Fruit fly (Drosophila melanogaster) whole organism, embryonic: ENCODE data around the gene Sp212.

Experiments used
- B-H2 ChIP-seq: fragments of 200-800 bp; sonication (Bioruptor generic); optimal IDR thresholded peaks from 2 replicates; lab custom pipeline; 2018; ENCODE audit warnings: missing biosample characterization, mild to moderate bottlenecking, missing genetic modification characterization
- C15 ChIP-seq: fragments of 200-800 bp; sonication (Bioruptor generic); IDR thresholded peaks from 3 replicates; pipeline ENCODE4 v1.3.6; 2022; ENCODE audit warnings: missing biosample characterization, missing genetic modification characterization
- CG12236 ChIP-seq: fragments of 200-800 bp; sonication (Bioruptor generic); optimal IDR thresholded peaks from 2 replicates; lab custom pipeline; 2016; ENCODE audit warnings: missing biosample characterization, missing genetic modification characterization
- CG13287 ChIP-seq: fragments of 200-800 bp; sonication (Bioruptor generic); IDR thresholded peaks from 2 replicates; pipeline ENCODE4 v1.3.6; 2022; ENCODE audit warnings: missing biosample characterization, missing genetic modification characterization; ENCODE audit not compliant: partially characterized antibody
- CG14014 ChIP-seq: fragments of 200-800 bp; sonication (Bioruptor generic); IDR thresholded peaks from 2 replicates; pipeline ENCODE4 v1.3.6; 2022; ENCODE audit warnings: missing biosample characterization, missing genetic modification characterization
- CG17361 ChIP-seq: fragments of 200-800 bp; sonication (Bioruptor generic); IDR thresholded peaks from 3 replicates; pipeline ENCODE4 v1.3.6; 2022; ENCODE audit warnings: missing biosample characterization, missing genetic modification characterization
- CG17912 ChIP-seq: fragments of 200-800 bp; sonication (Bioruptor generic); optimal IDR thresholded peaks from 2 replicates; lab custom pipeline; 2018; ENCODE audit warnings: missing biosample characterization, mild to moderate bottlenecking, missing genetic modification characterization
- CG18764 ChIP-seq: fragments of 200-800 bp; sonication (Bioruptor generic); optimal IDR thresholded peaks from 3 replicates; lab custom pipeline; 2016; ENCODE audit warnings: missing biosample characterization, missing genetic modification characterization
- CG2116 ChIP-seq: fragments of 200-800 bp; sonication (Bioruptor generic); optimal IDR thresholded peaks from 3 replicates; lab custom pipeline; 2018; ENCODE audit warnings: missing biosample characterization, mild to moderate bottlenecking, missing genetic modification characterization
- CG32772 ChIP-seq: fragments of 200-800 bp; sonication (Bioruptor generic); IDR thresholded peaks from 2 replicates; pipeline ENCODE4 v1.3.6; 2022; ENCODE audit warnings: missing biosample characterization, missing genetic modification characterization
- CG33213 ChIP-seq: fragments of 200-800 bp; sonication (Bioruptor generic); optimal IDR thresholded peaks from 3 replicates; lab custom pipeline; 2016; ENCODE audit warnings: missing biosample characterization, missing genetic modification characterization
- CG3995 ChIP-seq: fragments of 200-800 bp; sonication (Bioruptor generic); optimal IDR thresholded peaks from 3 replicates; lab custom pipeline; 2016; ENCODE audit warnings: missing biosample characterization, missing genetic modification characterization
- CG5245 ChIP-seq: fragments of 200-800 bp; sonication (Bioruptor generic); optimal IDR thresholded peaks from 3 replicates; lab custom pipeline; 2016; ENCODE audit warnings: missing biosample characterization, missing genetic modification characterization
- CG8290 ChIP-seq, 3 experiments: fragments of 200-800 bp; sonication (Bioruptor generic); optimal IDR thresholded peaks; 2 replicates each; lab custom pipeline; 2016 to 2019; ENCODE audit warnings: missing biosample characterization in 3 of 3, missing genetic modification characterization in 3 of 3, mild to moderate bottlenecking in 2 of 3, moderate library complexity in 1 of 3
- CG8765 ChIP-seq: fragments of 200-800 bp; sonication (Bioruptor generic); IDR thresholded peaks from 2 replicates; pipeline ENCODE4 v1.3.6; 2022; ENCODE audit warnings: missing biosample characterization, missing genetic modification characterization
- CG9797 ChIP-seq: fragments of 200-800 bp; sonication (Bioruptor generic); optimal IDR thresholded peaks from 3 replicates; lab custom pipeline; 2018; ENCODE audit warnings: missing biosample characterization, mild to moderate bottlenecking, missing genetic modification characterization
- Dad ChIP-seq: fragments of 200-800 bp; sonication (Bioruptor generic); optimal IDR thresholded peaks from 3 replicates; lab custom pipeline; 2016; ENCODE audit warnings: missing biosample characterization, missing genetic modification characterization
- ERR ChIP-seq: fragments of 200-800 bp; sonication (Bioruptor generic); optimal IDR thresholded peaks from 2 replicates; lab custom pipeline; 2016; ENCODE audit warnings: missing biosample characterization, missing genetic modification characterization
- Ets65A ChIP-seq: fragments of 200-800 bp; sonication (Bioruptor generic); peaks from one replicate; lab custom pipeline; 2016; ENCODE audit warnings: missing biosample characterization, missing genetic modification characterization
- HLH3B ChIP-seq: fragments of 200-800 bp; sonication (Bioruptor generic); IDR thresholded peaks from 2 replicates; pipeline ENCODE4 v1.3.6; 2022; ENCODE audit warnings: missing biosample characterization, missing genetic modification characterization
- Myb ChIP-seq: fragments of 200-800 bp; sonication (Bioruptor generic); optimal IDR thresholded peaks from 2 replicates; lab custom pipeline; 2016; ENCODE audit warnings: missing biosample characterization, missing genetic modification characterization
- NC2β ChIP-seq: fragments of 200-800 bp; sonication (Bioruptor generic); optimal IDR thresholded peaks from 2 replicates; lab custom pipeline; 2016; ENCODE audit warnings: missing biosample characterization, missing genetic modification characterization
- Nf-YA ChIP-seq: fragments of 200-800 bp; sonication (Bioruptor generic); IDR thresholded peaks from 2 replicates; pipeline ENCODE4 v1.3.6; 2022; ENCODE audit warnings: missing biosample characterization, missing genetic modification characterization
- Nf-YC ChIP-seq: fragments of 200-800 bp; optimal IDR thresholded peaks from 3 replicates; lab custom pipeline; 2019; ENCODE audit warnings: missing biosample characterization, mild to moderate bottlenecking, missing genetic modification characterization, moderate library complexity
- ara ChIP-seq: fragments of 200-800 bp; sonication (Bioruptor generic); IDR thresholded peaks from 2 replicates; pipeline ENCODE4 v1.3.6; 2022; ENCODE audit warnings: missing biosample characterization, missing genetic modification characterization
- br ChIP-seq: fragments of >200 bp; optimal IDR thresholded peaks from 2 replicates; lab custom pipeline; 2017
- chm ChIP-seq: fragments of 200-800 bp; sonication (Bioruptor generic); IDR thresholded peaks from 2 replicates; pipeline ENCODE4 v1.3.6; 2022; ENCODE audit warnings: missing biosample characterization, missing genetic modification characterization
- ci ChIP-seq: fragments of 200-800 bp; sonication (Bioruptor generic); IDR thresholded peaks from 3 replicates; pipeline ENCODE4 v1.3.6; 2022; ENCODE audit warnings: missing biosample characterization, missing genetic modification characterization
- crol ChIP-seq: fragments of 200-800 bp; sonication (Bioruptor generic); IDR thresholded peaks from 2 replicates; pipeline ENCODE4 v1.3.6; 2022; ENCODE audit warnings: missing biosample characterization, missing genetic modification characterization
- dmrt99B ChIP-seq: fragments of 200-800 bp; sonication (Bioruptor generic); optimal IDR thresholded peaks from 2 replicates; lab custom pipeline; 2018; ENCODE audit warnings: missing biosample characterization, mild to moderate bottlenecking, missing genetic modification characterization, moderate library complexity
- ems ChIP-seq: fragments of 200-800 bp; sonication (Bioruptor generic); optimal IDR thresholded peaks from 3 replicates; lab custom pipeline; 2016; ENCODE audit warnings: missing biosample characterization, missing genetic modification characterization
- gce ChIP-seq: fragments of 200-800 bp; sonication (Bioruptor generic); IDR thresholded peaks from 3 replicates; pipeline ENCODE4 v1.3.6; 2022; ENCODE audit warnings: missing biosample characterization, missing genetic modification characterization
- gcm ChIP-seq: fragments of 200-800 bp; sonication (Bioruptor generic); optimal IDR thresholded peaks from 2 replicates; lab custom pipeline; 2019; ENCODE audit warnings: missing biosample characterization, mild to moderate bottlenecking, missing genetic modification characterization, moderate library complexity
- oc ChIP-seq: fragments of 200-800 bp; sonication (Bioruptor generic); optimal IDR thresholded peaks from 2 replicates; lab custom pipeline; 2018; ENCODE audit warnings: missing biosample characterization, mild to moderate bottlenecking, missing genetic modification characterization, moderate library complexity
- org-1 ChIP-seq: fragments of 200-800 bp; sonication (Bioruptor generic); optimal IDR thresholded peaks from 2 replicates; lab custom pipeline; 2017; ENCODE audit warnings: missing biosample characterization, missing genetic modification characterization
- pita ChIP-seq: fragments of 200-800 bp; sonication (Bioruptor generic); optimal IDR thresholded peaks from 2 replicates; lab custom pipeline; 2017; ENCODE audit warnings: missing biosample characterization, mild to moderate bottlenecking, missing genetic modification characterization
- ranshi ChIP-seq: fragments of 200-800 bp; sonication (Bioruptor generic); IDR thresholded peaks from 2 replicates; pipeline ENCODE4 v1.3.6; 2022; ENCODE audit warnings: missing biosample characterization, missing genetic modification characterization
- repo ChIP-seq: fragments of 200-800 bp; sonication (Bioruptor generic); optimal IDR thresholded peaks from 2 replicates; lab custom pipeline; 2016; ENCODE audit warnings: missing biosample characterization, missing genetic modification characterization
- sisA ChIP-seq: fragments of 200-800 bp; sonication (Bioruptor generic); IDR thresholded peaks from 2 replicates; pipeline ENCODE4 v1.3.6; 2022; ENCODE audit warnings: missing biosample characterization, missing genetic modification characterization
- slbo ChIP-seq: fragments of 200-800 bp; sonication (Bioruptor generic); IDR thresholded peaks from 2 replicates; pipeline ENCODE4 v1.3.6; 2022; ENCODE audit warnings: missing biosample characterization, missing genetic modification characterization
- slp2 ChIP-seq: fragments of 200-800 bp; sonication (Bioruptor generic); optimal IDR thresholded peaks from 2 replicates; lab custom pipeline; 2016; ENCODE audit warnings: missing biosample characterization, missing genetic modification characterization

The Sp212 gene

DNA sequence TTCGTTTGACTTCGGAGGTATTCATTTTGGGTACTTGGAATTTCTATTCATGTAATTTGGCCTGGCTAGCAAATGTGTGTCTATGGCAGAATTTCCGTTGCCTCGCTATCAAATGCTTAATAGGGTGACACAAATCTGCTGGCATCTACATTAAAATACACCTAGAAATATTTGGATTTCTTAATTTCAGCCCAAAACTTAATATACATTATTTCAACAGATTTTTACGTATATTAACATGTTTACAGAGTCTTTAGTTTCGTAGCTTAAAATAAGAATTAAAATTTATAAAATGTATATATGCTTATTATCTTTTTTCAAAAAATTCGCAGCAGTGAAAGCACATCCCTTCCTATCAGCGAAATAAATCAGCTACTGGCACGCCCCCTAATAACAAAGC lies 5.1 kb upstream of the Sp212 start, which contains the start of gene CG9624:
TSS of gene CG9624 (minus strand) at position 101 of the 400 bp plus-strand sequence.
- TF ChIP-seq CG3995: no peak
- TF ChIP-seq Myb (GFP tag; lab: Kevin White, UChicago): no peak
- TF ChIP-seq CG32772 (GFP tag; lab: Robert Waterston, UW): no peak
- no peak for TF ChIP-seq oc (tag; lab: Kevin White, UChicago)
- TF ChIP-seq ara: no peak
- TF ChIP-seq org-1 (GFP tag; lab: Kevin White, UChicago): no peak
- TF ChIP-seq CG9797 (GFP tag; lab: Kevin White, UChicago): no peak
- TF ChIP-seq CG2116 (GFP tag; lab: Kevin White, UChicago): no peak
- no peak for TF ChIP-seq chm (GFP tag; lab: Robert Waterston, UW)
- no peak for TF ChIP-seq ranshi (GFP tag; lab: Robert Waterston, UW)
- no peak for TF ChIP-seq pita (GFP tag; lab: Kevin White, UChicago)
- TF ChIP-seq slp2: no peak
- TF ChIP-seq CG12236: no peak
- no peak for TF ChIP-seq Nf-YC (tag; lab: Kevin White, UChicago)

DNA sequence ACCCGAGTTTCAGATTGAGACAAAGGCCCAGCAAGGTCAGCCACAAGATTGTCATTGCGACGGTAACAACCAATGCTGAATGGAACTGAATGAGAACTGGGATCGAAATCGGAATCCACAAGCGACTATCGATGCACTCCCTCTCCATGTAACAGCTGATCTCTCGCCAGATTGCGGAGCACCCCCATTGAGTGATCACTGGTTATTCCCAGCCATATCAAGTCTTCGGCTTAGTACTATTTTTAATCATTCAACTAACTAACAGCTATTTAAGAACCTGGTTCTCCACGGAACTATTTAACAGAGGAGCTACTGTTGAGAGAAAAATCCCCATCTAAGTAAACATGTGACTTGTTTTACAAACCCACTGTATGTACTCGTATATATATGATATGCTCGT lies 2.7 kb upstream of the Sp212 start, which contains the start of gene CG9631:
TSS of gene CG9631 (minus strand) at position 101 of the 400 bp plus-strand sequence.
- no peak for TF ChIP-seq CG33213 (GFP tag; lab: Kevin White, UChicago)
- TF ChIP-seq Ets65A (GFP tag; lab: Kevin White, UChicago): peak; percentile 6

DNA sequence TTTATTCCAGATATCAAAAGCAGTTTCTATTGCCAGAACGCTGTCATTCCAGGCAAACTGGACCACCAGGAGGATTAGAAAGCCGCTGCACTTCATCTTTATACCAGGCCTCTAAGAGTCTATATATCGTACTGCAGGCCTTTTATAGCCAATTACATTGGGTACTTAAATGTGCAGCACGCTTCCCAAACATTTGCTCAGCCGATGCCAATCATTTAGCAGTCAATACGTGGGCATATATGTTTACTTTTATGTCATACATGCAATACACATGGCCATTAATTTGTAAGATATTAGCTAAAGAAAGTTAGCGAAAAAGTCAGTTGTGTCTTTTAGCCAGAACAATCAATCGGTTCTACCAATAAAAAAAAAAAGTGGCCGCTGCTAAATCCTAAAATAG lies 2.5 kb downstream of the Sp212 start, which contains the start of gene CG33109:
TSS of gene CG33109 (minus strand) at position 101 of the 400 bp plus-strand sequence.
- TF ChIP-seq CG13287 (GFP tag; lab: Robert Waterston, UW) (no peak), dmrt99B (no peak), chm (GFP tag; lab: Robert Waterston, UW) (no peak), br (no peak), CG8765 (GFP tag; lab: Robert Waterston, UW) (no peak), CG17361 (GFP tag; lab: Robert Waterston, UW) (no peak), CG18764 (GFP tag; lab: Kevin White, UChicago) (no peak), sisA (no peak)

DNA sequence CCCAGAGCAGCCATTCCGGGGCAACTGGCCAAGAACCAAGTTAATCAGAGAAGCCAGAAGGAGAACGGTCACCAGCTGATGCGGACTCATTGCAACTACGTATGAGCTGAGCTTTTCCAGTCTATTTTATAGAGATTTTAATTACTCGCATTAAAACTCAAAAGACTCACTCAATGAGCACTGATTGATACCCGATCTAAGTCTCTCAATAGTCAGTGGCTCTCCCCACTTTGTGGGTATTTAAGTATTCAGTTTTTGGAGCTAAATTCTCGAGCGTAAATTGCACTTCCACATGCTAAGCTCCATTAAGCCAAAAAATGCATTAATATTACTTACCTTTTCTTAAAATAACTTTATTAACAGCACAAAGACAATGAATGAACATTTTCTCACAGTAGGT lies 3.9 kb downstream of the Sp212 start, which contains the start of gene CG31326:
TSS of gene CG31326 (minus strand) at position 101 of the 400 bp plus-strand sequence.
- no peak for TF ChIP-seq ci (GFP tag; lab: Robert Waterston, UW)
- TF ChIP-seq gcm (GFP tag; lab: Kevin White, UChicago): no peak
- TF ChIP-seq Nf-YA (GFP tag; lab: Robert Waterston, UW): no peak
- TF ChIP-seq, all 482 proteins: peak for 0

DNA sequence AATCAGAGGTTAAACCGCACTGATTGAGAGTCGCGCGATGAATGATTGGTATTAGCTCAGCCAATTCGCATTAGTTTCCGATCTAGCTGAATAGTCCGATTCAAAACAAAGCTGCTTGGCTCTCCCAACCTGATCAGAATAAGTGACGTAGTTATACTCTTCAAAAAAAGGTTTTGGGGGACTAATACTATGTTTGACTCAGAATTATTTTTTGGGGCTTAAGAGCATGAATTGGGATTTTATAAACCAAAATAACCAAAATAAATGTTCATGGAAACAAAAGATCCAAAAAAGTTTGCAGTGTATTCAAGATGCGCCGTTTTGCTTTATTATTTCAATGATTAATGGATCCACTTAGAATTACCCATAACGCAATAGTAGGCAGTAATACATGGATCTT lies 6.1 kb downstream of the Sp212 start, which contains the start of gene CG9649:
TSS of gene CG9649 (minus strand) at position 44 of the 400 bp plus-strand sequence.
- TF ChIP-seq CG17912 (GFP tag; lab: Kevin White, UChicago) (no peak), NC2β (GFP tag; lab: Kevin White, UChicago) (no peak), crol (GFP tag; lab: Robert Waterston, UW) (no peak), CG14014 (no peak), slbo (no peak), HLH3B (GFP tag; lab: Robert Waterston, UW) (no peak), Dad (GFP tag; lab: Kevin White, UChicago) (no peak), CG8290 (GFP tag; optimal IDR thresholded peaks at IDR 0.05; lab: Kevin White, UChicago) (no peak), CG8290 (tag; optimal IDR thresholded peaks at IDR 0.05; lab: Kevin White, UChicago) (no peak), C15 (GFP tag; lab: Robert Waterston, UW) (no peak), ci (GFP tag; lab: Robert Waterston, UW) (no peak), repo (no peak), B-H2 (GFP tag; lab: Kevin White, UChicago) (no peak), ems (GFP tag; lab: Kevin White, UChicago) (no peak), gce (GFP tag; lab: Robert Waterston, UW) (no peak), CG5245 (GFP tag; lab: Kevin White, UChicago) (no peak), ERR (GFP tag; lab: Kevin White, UChicago) (no peak)
